Worm (Caenorhabditis elegans): ENCODE measurements around the gene tag-30.

The tag-30 gene

ce11 chrIV:11882534-11882933, 27.6 kb upstream of the tag-30 start:
- TF ChIP-seq elt-1 (tag; optimal IDR thresholded peaks at IDR 0.05) (peak; percentile 77), mml-1 (tag; optimal IDR thresholded peaks at IDR 0.05) (no peak), nhr-23 (tag; optimal IDR thresholded peaks at IDR 0.05) (peak; percentile 71)

ce11 chrIV:11878249-11878648, 23.3 kb upstream of the tag-30 start, which contains the start of gene cutl-27:
TSS of gene cutl-27 (plus strand) at chrIV:11878549.
- TF ChIP-seq ceh-16 (tag; optimal IDR thresholded peaks at IDR 0.05) (no peak), eor-1 (tag; optimal IDR thresholded peaks at IDR 0.05) (no peak), lin-39 (tag; optimal IDR thresholded peaks at IDR 0.05) (no peak), egl-5 (tag; optimal IDR thresholded peaks at IDR 0.05) (no peak), fkh-10 (GFP tag; optimal IDR thresholded peaks at IDR 0.05) (no peak), ceh-28 (tag; optimal IDR thresholded peaks at IDR 0.05) (no peak), nfya-1 (tag; optimal IDR thresholded peaks at IDR 0.05; ENCODE audit: insufficient read depth) (no peak), unc-62 (GFP tag; optimal IDR thresholded peaks at IDR 0.05) (no peak), sea-2 (GFP tag; optimal IDR thresholded peaks at IDR 0.05) (no peak), nhr-237 (tag; optimal IDR thresholded peaks at IDR 0.05) (no peak)

- TF ChIP-seq tbx-2 (tag; optimal IDR thresholded peaks at IDR 0.05) (no peak), elt-3 (tag; optimal IDR thresholded peaks at IDR 0.05) (no peak), nhr-43 (tag; optimal IDR thresholded peaks at IDR 0.05; ENCODE audit: poor library complexity, severe bottlenecking) (no peak), ZK546.5 (tag; optimal IDR thresholded peaks at IDR 0.05) (no peak), skn-1 (tag; optimal IDR thresholded peaks at IDR 0.05) (no peak)
Measured at ce11 chrIV:11877674-11878073, 22.7 kb upstream of the tag-30 start, which contains the start of gene pph-2. TSS of gene pph-2 (minus strand) at chrIV:11877774.

ce11 chrIV:11871898-11872297, 16.9 kb upstream of the tag-30 start:
- TF ChIP-seq unc-39 (tag; optimal IDR thresholded peaks at IDR 0.05) (no peak), nhr-67 (tag; optimal IDR thresholded peaks at IDR 0.05) (no peak), ceh-28 (tag; optimal IDR thresholded peaks at IDR 0.05) (no peak), nhr-11 (tag; optimal IDR thresholded peaks at IDR 0.05) (no peak), elt-1 (tag; optimal IDR thresholded peaks at IDR 0.05) (no peak), elt-2 (tag; optimal IDR thresholded peaks at IDR 0.05) (no peak), R02D3.7 (tag; optimal IDR thresholded peaks at IDR 0.05) (no peak), ceh-82 (tag; optimal IDR thresholded peaks at IDR 0.05) (no peak), aly-2 (tag; optimal IDR thresholded peaks at IDR 0.05) (no peak), nhr-77 (tag; optimal IDR thresholded peaks at IDR 0.05) (no peak), sea-2 (GFP tag; optimal IDR thresholded peaks at IDR 0.05) (no peak), ztf-4 (tag; optimal IDR thresholded peaks at IDR 0.05) (no peak), snpc-4 (tag; optimal IDR thresholded peaks at IDR 0.05) (no peak)

- TF ChIP-seq lin-15B (tag; optimal IDR thresholded peaks at IDR 0.05) = peak; percentile 25
- TF ChIP-seq egl-5 (tag; optimal IDR thresholded peaks at IDR 0.05) = no peak
- no peak for TF ChIP-seq daf-12 (tag; optimal IDR thresholded peaks at IDR 0.05)
- no peak for TF ChIP-seq elt-1 (tag; optimal IDR thresholded peaks at IDR 0.05)
- peak; percentile 69 for TF ChIP-seq nfya-1 (tag; optimal IDR thresholded peaks at IDR 0.05; ENCODE audit: insufficient read depth)
- TF ChIP-seq nhr-11 (tag; optimal IDR thresholded peaks at IDR 0.05) = no peak
- peak; percentile 10 for TF ChIP-seq snpc-4 (tag; optimal IDR thresholded peaks at IDR 0.05)
- TF ChIP-seq aly-2 (tag; optimal IDR thresholded peaks at IDR 0.05) = no peak
- peak; percentile 31 for TF ChIP-seq lin-39 (tag; optimal IDR thresholded peaks at IDR 0.05)
- TF ChIP-seq fkh-10 (GFP tag; optimal IDR thresholded peaks at IDR 0.05) = peak; percentile 16
- TF ChIP-seq eor-1 (tag; optimal IDR thresholded peaks at IDR 0.05) = no peak
Measured at ce11 chrIV:11871083-11871482, 16.1 kb upstream of the tag-30 start.

- TF ChIP-seq lin-39 (tag; optimal IDR thresholded peaks at IDR 0.05) = no peak
- TF ChIP-seq tbx-2 (tag; optimal IDR thresholded peaks at IDR 0.05) = no peak
Measured at ce11 chrIV:11868452-11868851, 13.5 kb upstream of the tag-30 start.
